Worm (Caenorhabditis elegans): ENCODE results near the gene sro-1.

DNA sequence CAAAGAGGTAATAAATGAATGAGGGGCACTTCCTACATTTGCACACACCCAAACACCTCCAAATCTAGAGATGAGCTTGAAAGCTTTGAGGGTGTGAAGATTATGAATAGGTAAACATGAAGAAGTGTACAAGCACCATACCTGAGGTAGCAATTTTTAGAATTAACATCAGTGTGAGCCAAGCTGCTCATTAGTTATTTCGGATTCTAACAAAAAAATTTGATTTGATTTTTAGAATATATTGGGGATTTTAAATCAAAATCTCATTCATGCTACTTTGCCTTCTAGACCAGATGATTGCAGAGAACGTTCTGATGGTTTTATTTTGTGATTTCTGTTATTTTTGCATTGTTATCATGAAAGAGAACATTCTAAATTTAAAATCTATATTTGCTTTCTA lies 51.7 kb downstream of the sro-1 start:
- TF ChIP-seq him-1 (tag; optimal IDR thresholded peaks at IDR 0.05) = no peak
- TF ChIP-seq W03F9.2 (tag; optimal IDR thresholded peaks at IDR 0.05) = no peak

Measured in whole organism, L4/young adult.